Comparison of ENCODE assay signal across 5 fruit fly cellular contexts in genomic region chrX:10581476-10581875, dm6.
TF ChIP-seq lines count a peak whose summit lies in the region.

No protein-coding gene starts in this region.

- no peak for TF ChIP-seq CTCF in whole organism, embryonic (GFP tag; optimal IDR thresholded peaks at IDR 0.05; lab: Kevin White, UChicago)

TF ChIP-seq in whole organism, 6 proteins besides CTCF, POLR2A, EP300 and RAD21:
- TF ChIP-seq pan (optimal IDR thresholded peaks at IDR 0.05; lab: Kevin White, UChicago) (peak; percentile 88), EcR (GFP tag; optimal IDR thresholded peaks at IDR 0.05; lab: Kevin White, UChicago) (no peak), CG8478 (optimal IDR thresholded peaks at IDR 0.05; lab: Kevin White, UChicago) (no peak), psq (optimal IDR thresholded peaks at IDR 0.05; lab: Kevin White, UChicago) (no peak)

TF ChIP-seq in whole organism, embryonic, 481 proteins besides CTCF, POLR2A, EP300 and RAD21 (continues in another document):
- TF ChIP-seq row (GFP tag; IDR thresholded peaks at IDR 0.05; lab: Robert Waterston, UW) (peak; percentile 74), Med (GFP tag; lab: Kevin White, UChicago) (peak; percentile 1), nom (GFP tag; optimal IDR thresholded peaks at IDR 0.05; lab: Kevin White, UChicago) (peak; percentile 4), HmgD (GFP tag; optimal IDR thresholded peaks at IDR 0.05; lab: Kevin White, UChicago) (no peak), bsh (GFP tag; optimal IDR thresholded peaks at IDR 0.05; lab: Kevin White, UChicago) (peak in 1 of 2 experiments; percentile 32), eve (GFP tag; optimal IDR thresholded peaks at IDR 0.05; lab: Kevin White, UChicago) (peak in 1 of 2 experiments; percentile 1), CG12769 (tag; optimal IDR thresholded peaks at IDR 0.05; lab: Kevin White, UChicago) (no peak), D19B (GFP tag; optimal IDR thresholded peaks at IDR 0.05; lab: Kevin White, UChicago) (peak; percentile 51), usp (GFP tag; optimal IDR thresholded peaks at IDR 0.05; lab: Kevin White, UChicago) (no peak), pb (GFP tag; optimal IDR thresholded peaks at IDR 0.05; lab: Kevin White, UChicago) (no peak), Ptx1 (GFP tag; IDR thresholded peaks at IDR 0.05; lab: Robert Waterston, UW) (0 out of 2 replicates have a peak, but pooled peaks have one; percentile 24), sens (GFP tag; lab: Kevin White, UChicago) (peak; percentile 60), Xrp1 (GFP tag; IDR thresholded peaks at IDR 0.05; lab: Robert Waterston, UW) (peak; percentile 12; the same call in 1 of the 2 replicates), CG18619 (GFP tag; optimal IDR thresholded peaks at IDR 0.05; lab: Kevin White, UChicago) (no peak), gem (tag; optimal IDR thresholded peaks at IDR 0.05; lab: Kevin White, UChicago) (peak; percentile 15), CG14667 (GFP tag; IDR thresholded peaks at IDR 0.05; lab: Robert Waterston, UW) (no peak), Hr51 (GFP tag; optimal IDR thresholded peaks at IDR 0.05; lab: Kevin White, UChicago) (no peak), CG11696 (GFP tag; IDR thresholded peaks at IDR 0.05; lab: Robert Waterston, UW) (no peak), dan (GFP tag; IDR thresholded peaks at IDR 0.05; lab: Robert Waterston, UW) (no peak), pan (optimal IDR thresholded peaks at IDR 0.05; lab: Kevin White, UChicago) (peak in 1 of 2 experiments; percentile 47), pan (GFP tag; optimal IDR thresholded peaks at IDR 0.05 in 1 of 2, IDR thresholded peaks at IDR 0.05 in 1 of 2) (peak; percentile 12 to 16), CG32772 (GFP tag; IDR thresholded peaks at IDR 0.05; lab: Robert Waterston, UW) (peak; percentile 66)

TF ChIP-seq in whole organism, prepupa, 60 proteins besides CTCF, POLR2A, EP300 and RAD21 (continues in another document):
- peak; percentile 35 for TF ChIP-seq cyc (GFP tag; optimal IDR thresholded peaks at IDR 0.05; lab: Kevin White, UChicago)
- peak; percentile 40 for TF ChIP-seq topi (GFP tag; optimal IDR thresholded peaks at IDR 0.05; lab: Kevin White, UChicago)
- TF ChIP-seq pdm3 (GFP tag; optimal IDR thresholded peaks at IDR 0.05; lab: Kevin White, UChicago), result peak; percentile 67
- peak; percentile 17 for TF ChIP-seq CG31627 (GFP tag; optimal IDR thresholded peaks at IDR 0.05; lab: Kevin White, UChicago)
- peak; percentile 26 for TF ChIP-seq Hr39 (GFP tag; optimal IDR thresholded peaks at IDR 0.05; lab: Kevin White, UChicago)
- peak; percentile 40 for TF ChIP-seq Gug (GFP tag; IDR thresholded peaks at IDR 0.05; lab: Robert Waterston, UW)
- TF ChIP-seq CG9139 (GFP tag; optimal IDR thresholded peaks at IDR 0.05; lab: Kevin White, UChicago), result no peak
- TF ChIP-seq CG32006 (GFP tag; optimal IDR thresholded peaks at IDR 0.05; lab: Kevin White, UChicago), result peak; percentile 57
- TF ChIP-seq CG11902 (GFP tag; optimal IDR thresholded peaks at IDR 0.05; lab: Kevin White, UChicago), result no peak
- peak; percentile 49 for TF ChIP-seq achi (GFP tag; optimal IDR thresholded peaks at IDR 0.05; lab: Kevin White, UChicago)
- peak; percentile 2 for TF ChIP-seq CG8319 (GFP tag; optimal IDR thresholded peaks at IDR 0.05; lab: Kevin White, UChicago)
- no peak for TF ChIP-seq Hr38 (GFP tag; optimal IDR thresholded peaks at IDR 0.05; lab: Kevin White, UChicago)
- TF ChIP-seq dsx (GFP tag; optimal IDR thresholded peaks at IDR 0.05; lab: Kevin White, UChicago; ENCODE audit: poor library complexity, severe bottlenecking), result peak; percentile 58
- peak; percentile 56 for TF ChIP-seq CG10631 (GFP tag; optimal IDR thresholded peaks at IDR 0.05; lab: Kevin White, UChicago)
- TF ChIP-seq CG6808 (GFP tag; optimal IDR thresholded peaks at IDR 0.05; lab: Kevin White, UChicago), result peak; percentile 33
- peak; percentile 23 for TF ChIP-seq CG1621 (tag; optimal IDR thresholded peaks at IDR 0.05; lab: Kevin White, UChicago)
- peak; percentile 47 to 74 for TF ChIP-seq ss (GFP tag; optimal IDR thresholded peaks at IDR 0.05; lab: Kevin White, UChicago)
- peak in 1 of 2 experiments; percentile 54 for TF ChIP-seq salr (GFP tag; optimal IDR thresholded peaks at IDR 0.05; lab: Kevin White, UChicago)
- peak; percentile 29 for TF ChIP-seq net (GFP tag; optimal IDR thresholded peaks at IDR 0.05; lab: Kevin White, UChicago)
- TF ChIP-seq CG6163 (GFP tag; IDR thresholded peaks at IDR 0.05; lab: Robert Waterston, UW), result peak; percentile 62
- TF ChIP-seq spab (GFP tag; optimal IDR thresholded peaks at IDR 0.05; lab: Kevin White, UChicago), result peak; percentile 54
- TF ChIP-seq CG6792 (GFP tag; optimal IDR thresholded peaks at IDR 0.05; lab: Kevin White, UChicago), result peak; percentile 28

TF ChIP-seq in whole organism, pupa, 21 proteins besides CTCF, POLR2A, EP300 and RAD21:
- TF ChIP-seq CG4496 (GFP tag; IDR thresholded peaks at IDR 0.05; lab: Robert Waterston, UW) (no peak), D1 (tag; optimal IDR thresholded peaks at IDR 0.05; lab: Kevin White, UChicago) (no peak), Pif1B (GFP tag; optimal IDR thresholded peaks at IDR 0.05; lab: Kevin White, UChicago) (peak; percentile 71), CG13204 (GFP tag; optimal IDR thresholded peaks at IDR 0.05; lab: Kevin White, UChicago) (no peak), Snoo (tag; optimal IDR thresholded peaks at IDR 0.05; lab: Kevin White, UChicago) (no peak), CG8159 (tag; optimal IDR thresholded peaks at IDR 0.05; lab: Kevin White, UChicago) (peak; percentile 64), fd96Ca (GFP tag; IDR thresholded peaks at IDR 0.05; lab: Robert Waterston, UW) (peak; percentile 69), CG17806 (tag; optimal IDR thresholded peaks at IDR 0.05; lab: Kevin White, UChicago) (peak; percentile 31), CG8301 (tag; optimal IDR thresholded peaks at IDR 0.05; lab: Kevin White, UChicago) (peak; percentile 17), EcR (GFP tag; optimal IDR thresholded peaks at IDR 0.05; lab: Kevin White, UChicago) (no peak), Ets98B (GFP tag; IDR thresholded peaks at IDR 0.05; lab: Robert Waterston, UW) (no peak), CG14655 (GFP tag; optimal IDR thresholded peaks at IDR 0.05; lab: Kevin White, UChicago) (peak; percentile 53), gl (tag; optimal IDR thresholded peaks at IDR 0.05; lab: Kevin White, UChicago) (no peak), CG9948 (tag; optimal IDR thresholded peaks at IDR 0.05; lab: Kevin White, UChicago) (peak; percentile 49), rn (GFP tag; IDR thresholded peaks at IDR 0.05; lab: Robert Waterston, UW) (no peak; the same call in 1 of the 2 replicates), Pif1A (GFP tag; optimal IDR thresholded peaks at IDR 0.05; lab: Kevin White, UChicago) (peak; percentile 73), CG34367 (tag; optimal IDR thresholded peaks at IDR 0.05; lab: Kevin White, UChicago) (peak; percentile 24), CG32121 (GFP tag; IDR thresholded peaks at IDR 0.05; lab: Robert Waterston, UW) (0 out of 2 replicates have a peak, but pooled peaks have one; percentile 17), CG15710 (tag; optimal IDR thresholded peaks at IDR 0.05; lab: Kevin White, UChicago) (peak; percentile 52), CG12605 (GFP tag; IDR thresholded peaks at IDR 0.05; lab: Robert Waterston, UW) (0 out of 2 replicates have a peak, but pooled peaks have one; percentile 21)

TF ChIP-seq in whole organism, wandering third instar larva, 38 proteins besides CTCF, POLR2A, EP300 and RAD21:
- no peak for TF ChIP-seq Abd-B (GFP tag; optimal IDR thresholded peaks at IDR 0.05; lab: Kevin White, UChicago)
- TF ChIP-seq usp (GFP tag; optimal IDR thresholded peaks at IDR 0.05; lab: Kevin White, UChicago), result no peak
- peak; percentile 9 for TF ChIP-seq HLH106 (tag; optimal IDR thresholded peaks at IDR 0.05; lab: Kevin White, UChicago)
- no peak for TF ChIP-seq GATAd (GFP tag; optimal IDR thresholded peaks at IDR 0.05; lab: Kevin White, UChicago)
- peak; percentile 33 for TF ChIP-seq fru (GFP tag; optimal IDR thresholded peaks at IDR 0.05; lab: Kevin White, UChicago)
- no peak for TF ChIP-seq Hr83 (GFP tag; optimal IDR thresholded peaks at IDR 0.05; lab: Kevin White, UChicago; ENCODE audit: poor library complexity, severe bottlenecking)
- TF ChIP-seq pan (optimal IDR thresholded peaks at IDR 0.05; lab: Kevin White, UChicago), result peak; percentile 50
- TF ChIP-seq ey (GFP tag; optimal IDR thresholded peaks at IDR 0.05; lab: Kevin White, UChicago), result peak; percentile 6
- TF ChIP-seq woc (GFP tag; optimal IDR thresholded peaks at IDR 0.05; lab: Kevin White, UChicago), result peak; percentile 63
- peak; percentile 27 for TF ChIP-seq psq (GFP tag; optimal IDR thresholded peaks at IDR 0.05; lab: Kevin White, UChicago)
- TF ChIP-seq h (GFP tag; optimal IDR thresholded peaks at IDR 0.05; lab: Kevin White, UChicago), result peak; percentile 26
- no peak for TF ChIP-seq rgr (GFP tag; optimal IDR thresholded peaks at IDR 0.05; lab: Kevin White, UChicago)
- TF ChIP-seq Dif (GFP tag; optimal IDR thresholded peaks at IDR 0.05; lab: Kevin White, UChicago; ENCODE audit: partially characterized antibody), result no peak
- peak; percentile 3 for TF ChIP-seq br (GFP tag; optimal IDR thresholded peaks at IDR 0.05; lab: Kevin White, UChicago)
